Fruit fly (Drosophila melanogaster) whole organism, embryonic: Measurements from ENCODE around the gene CG31077.
A peak's percentile ranks its signal among the peaks of the same experiment; 100 is the strongest.

Source experiments
- Bgb ChIP-seq: fragments of 200-800 bp; sonication (Bioruptor generic); IDR thresholded peaks from 2 replicates; pipeline ENCODE4 v1.3.6; 2022; ENCODE audit warnings: missing biosample characterization, missing genetic modification characterization; ENCODE audit not compliant: partially characterized antibody
- CG10209 ChIP-seq: fragments of 200-800 bp; sonication (Bioruptor generic); optimal IDR thresholded peaks from 3 replicates; lab custom pipeline; 2017; ENCODE audit warnings: missing biosample characterization, mild to moderate bottlenecking, missing genetic modification characterization, missing genetic modification reagents
- CG11504 ChIP-seq: fragments of 200-800 bp; sonication (Bioruptor generic); optimal IDR thresholded peaks from 3 replicates; lab custom pipeline; 2019; ENCODE audit warnings: missing biosample characterization, mild to moderate bottlenecking, missing genetic modification characterization, moderate library complexity
- CG12071 ChIP-seq: fragments of 200-800 bp; sonication (Bioruptor generic); optimal IDR thresholded peaks from 3 replicates; lab custom pipeline; 2018; ENCODE audit warnings: missing biosample characterization, mild to moderate bottlenecking, missing genetic modification characterization
- CG12219 ChIP-seq: fragments of 200-800 bp; sonication (Bioruptor generic); optimal IDR thresholded peaks from 3 replicates; lab custom pipeline; 2018; ENCODE audit warnings: missing biosample characterization, mild to moderate bottlenecking, missing genetic modification characterization
- CG12769 ChIP-seq: fragments of 200-800 bp; sonication (Bioruptor generic); optimal IDR thresholded peaks from 2 replicates; lab custom pipeline; 2019; ENCODE audit warnings: missing biosample characterization, mild to moderate bottlenecking, missing genetic modification characterization, moderate library complexity
- CG13775 ChIP-seq: fragments of 200-800 bp; sonication (Bioruptor generic); optimal IDR thresholded peaks from 3 replicates; lab custom pipeline; 2017; ENCODE audit warnings: missing biosample characterization, mild to moderate bottlenecking, missing genetic modification characterization
- CG2120 ChIP-seq: fragments of 200-800 bp; sonication (Bioruptor generic); optimal IDR thresholded peaks from 3 replicates; lab custom pipeline; 2016; ENCODE audit warnings: missing biosample characterization, missing genetic modification characterization
- CG2712 ChIP-seq: fragments of 200-800 bp; optimal IDR thresholded peaks from 3 replicates; lab custom pipeline; 2019; ENCODE audit warnings: missing biosample characterization, mild to moderate bottlenecking, missing genetic modification characterization, moderate library complexity
- CG30403 ChIP-seq: fragments of 200-800 bp; sonication (Bioruptor generic); optimal IDR thresholded peaks from 3 replicates; lab custom pipeline; 2016; ENCODE audit warnings: missing biosample characterization, missing genetic modification characterization
- CG31365 ChIP-seq: fragments of 200-800 bp; sonication (Bioruptor generic); optimal IDR thresholded peaks from 2 replicates; lab custom pipeline; 2018; ENCODE audit warnings: missing biosample characterization, mild to moderate bottlenecking, missing genetic modification characterization
- CG31388 ChIP-seq: fragments of 200-800 bp; sonication (Bioruptor generic); optimal IDR thresholded peaks from 2 replicates; lab custom pipeline; 2016; ENCODE audit warnings: missing biosample characterization, missing genetic modification characterization
- CG34376 ChIP-seq: fragments of 200-800 bp; sonication (Bioruptor generic); optimal IDR thresholded peaks from 2 replicates; lab custom pipeline; 2018; ENCODE audit warnings: missing biosample characterization, mild to moderate bottlenecking, missing genetic modification characterization
- CG3847 ChIP-seq: fragments of 200-800 bp; sonication (Bioruptor generic); IDR thresholded peaks from 2 replicates; pipeline ENCODE4 v1.3.6; 2022; ENCODE audit warnings: missing biosample characterization, missing genetic modification characterization
- CG3995 ChIP-seq: fragments of 200-800 bp; sonication (Bioruptor generic); optimal IDR thresholded peaks from 3 replicates; lab custom pipeline; 2016; ENCODE audit warnings: missing biosample characterization, missing genetic modification characterization
- CG7372 ChIP-seq: fragments of 200-800 bp; sonication (Bioruptor generic); IDR thresholded peaks from 2 replicates; pipeline ENCODE4 v1.3.6; 2022; ENCODE audit warnings: missing biosample characterization, missing genetic modification characterization
- CG9215 ChIP-seq: fragments of 200-800 bp; sonication (Bioruptor generic); IDR thresholded peaks from 2 replicates; pipeline ENCODE4 v1.3.6; 2022; ENCODE audit warnings: missing biosample characterization, missing genetic modification characterization
- CG9797 ChIP-seq: fragments of 200-800 bp; sonication (Bioruptor generic); optimal IDR thresholded peaks from 3 replicates; lab custom pipeline; 2018; ENCODE audit warnings: missing biosample characterization, mild to moderate bottlenecking, missing genetic modification characterization
- CoRest ChIP-seq: fragments of 200-800 bp; sonication (Bioruptor generic); optimal IDR thresholded peaks from 3 replicates; lab custom pipeline; 2018; ENCODE audit warnings: missing biosample characterization, mild to moderate bottlenecking, missing genetic modification characterization, moderate library complexity
- Deaf1 ChIP-seq: fragments of 200-800 bp; optimal IDR thresholded peaks from 3 replicates; lab custom pipeline; 2019; ENCODE audit warnings: missing biosample characterization, mild to moderate bottlenecking, missing genetic modification characterization, moderate library complexity
- Drgx ChIP-seq: fragments of 200-800 bp; sonication (Bioruptor generic); IDR thresholded peaks from 2 replicates; pipeline ENCODE4 v1.3.6; 2022; ENCODE audit warnings: missing biosample characterization, missing genetic modification characterization
- Fer1 ChIP-seq: fragments of 200-800 bp; sonication (Bioruptor generic); optimal IDR thresholded peaks from 2 replicates; lab custom pipeline; 2017; ENCODE audit warnings: missing biosample characterization, mild to moderate bottlenecking, missing genetic modification characterization
- Hand ChIP-seq: fragments of 200-800 bp; sonication (Bioruptor generic); optimal IDR thresholded peaks from 2 replicates; lab custom pipeline; 2017; ENCODE audit warnings: mild to moderate bottlenecking, missing biosample characterization, missing genetic modification reagents, missing genetic modification characterization
- Hey ChIP-seq: fragments of 200-800 bp; sonication (Bioruptor generic); optimal IDR thresholded peaks from 3 replicates; lab custom pipeline; 2018; ENCODE audit warnings: missing biosample characterization, mild to moderate bottlenecking, missing genetic modification characterization
- Lpt ChIP-seq: fragments of >200 bp; optimal IDR thresholded peaks from 2 replicates; lab custom pipeline; 2018; ENCODE audit warnings: missing biosample characterization, missing genetic modification characterization
- Nf-YB ChIP-seq: fragments of 200-800 bp; sonication (Bioruptor generic); optimal IDR thresholded peaks from 3 replicates; lab custom pipeline; 2019; ENCODE audit warnings: missing biosample characterization, mild to moderate bottlenecking, missing genetic modification characterization, moderate library complexity
- Oaz ChIP-seq: fragments of 200-800 bp; sonication (Bioruptor generic); IDR thresholded peaks from 2 replicates; pipeline ENCODE4 v1.3.6; 2022; ENCODE audit warnings: missing biosample characterization, missing genetic modification characterization
- Ptx1 ChIP-seq: fragments of 200-800 bp; sonication (Bioruptor generic); IDR thresholded peaks from 2 replicates; pipeline ENCODE4 v1.3.6; 2022; ENCODE audit warnings: missing biosample characterization, missing genetic modification characterization
- Trl ChIP-seq, 3 experiments: fragments of >200 bp in 2 of 3; fragments of 200-800 bp in 1 of 3; sonication (Bioruptor generic) in 1 of 3; optimal IDR thresholded peaks; 2 replicates in 1 of 3; 3 replicates in 2 of 3; lab custom pipeline; 2016 to 2017; ENCODE audit warnings: missing biosample characterization in 1 of 3, missing genetic modification characterization in 1 of 3
- Xbp1 ChIP-seq: fragments of 200-800 bp; sonication (Bioruptor generic); optimal IDR thresholded peaks from 3 replicates; lab custom pipeline; 2016; ENCODE audit warnings: missing biosample characterization, mild to moderate bottlenecking, missing genetic modification characterization
- ab ChIP-seq: fragments of 200-800 bp; sonication (Bioruptor generic); optimal IDR thresholded peaks from 2 replicates; lab custom pipeline; 2016; ENCODE audit warnings: missing biosample characterization, missing genetic modification characterization
- abd-A ChIP-seq: fragments of 200-800 bp; sonication (Bioruptor generic); optimal IDR thresholded peaks from 3 replicates; lab custom pipeline; 2019; ENCODE audit warnings: missing biosample characterization, mild to moderate bottlenecking, missing genetic modification characterization, moderate library complexity
- amos ChIP-seq: fragments of 200-800 bp; sonication (Bioruptor generic); IDR thresholded peaks from 2 replicates; pipeline ENCODE4 v1.3.6; 2022; ENCODE audit warnings: missing biosample characterization, missing genetic modification characterization; ENCODE audit not compliant: partially characterized antibody
- ash1 ChIP-seq: fragments of 200-800 bp; sonication (Bioruptor generic); optimal IDR thresholded peaks from 2 replicates; lab custom pipeline; 2018; ENCODE audit warnings: missing biosample characterization, mild to moderate bottlenecking, missing genetic modification characterization
- bcd ChIP-seq: fragments of 200-800 bp; sonication (Bioruptor generic); optimal IDR thresholded peaks from 2 replicates; lab custom pipeline; 2017; ENCODE audit warnings: missing biosample characterization, mild to moderate bottlenecking, missing genetic modification characterization
- caup ChIP-seq: fragments of 200-800 bp; sonication (Bioruptor generic); optimal IDR thresholded peaks from 3 replicates; lab custom pipeline; 2017; ENCODE audit warnings: missing biosample characterization, mild to moderate bottlenecking, missing genetic modification characterization, moderate library complexity; ENCODE audit not compliant: severe bottlenecking
- chinmo ChIP-seq: fragments of 200-800 bp; sonication (Bioruptor generic); IDR thresholded peaks from 4 replicates; pipeline ENCODE4 v1.3.6; 2022; ENCODE audit warnings: missing biosample characterization, missing genetic modification characterization; ENCODE audit not compliant: partially characterized antibody
- en ChIP-seq: fragments of 200-800 bp; sonication (Bioruptor generic); optimal IDR thresholded peaks from 2 replicates; lab custom pipeline; 2016; ENCODE audit warnings: missing biosample characterization, missing genetic modification characterization
- gfzf ChIP-seq: fragments of 200-800 bp; sonication (Bioruptor generic); optimal IDR thresholded peaks from 2 replicates; lab custom pipeline; 2016; ENCODE audit warnings: missing biosample characterization, mild to moderate bottlenecking, missing genetic modification characterization, moderate library complexity
- hb ChIP-seq: fragments of 200-800 bp; sonication (Bioruptor generic); IDR thresholded peaks from 3 replicates; pipeline ENCODE4 v1.3.6; 2022; ENCODE audit warnings: missing biosample characterization, missing genetic modification characterization; ENCODE audit not compliant: partially characterized antibody
- jumu ChIP-seq: fragments of 200-800 bp; sonication (Bioruptor generic); optimal IDR thresholded peaks from 3 replicates; lab custom pipeline; 2016; ENCODE audit warnings: missing biosample characterization, missing genetic modification characterization
- kay ChIP-seq: fragments of 200-800 bp; sonication (Bioruptor generic); optimal IDR thresholded peaks from 2 replicates; lab custom pipeline; 2016; ENCODE audit warnings: missing biosample characterization, missing genetic modification characterization
- lov ChIP-seq, 2 experiments: fragments of 200-800 bp in 1 of 2; fragments of >200 bp in 1 of 2; sonication (Bioruptor generic) in 1 of 2; IDR thresholded peaks in 1 of 2; optimal IDR thresholded peaks in 1 of 2; 2 replicates in 1 of 2; 3 replicates in 1 of 2; pipeline versions ENCODE4 v1.3.6 to Lab custom; 2017 to 2022; ENCODE audit warnings: missing biosample characterization in 1 of 2, missing genetic modification characterization in 1 of 2
- nau ChIP-seq: fragments of 200-800 bp; sonication (Bioruptor generic); optimal IDR thresholded peaks from 3 replicates; lab custom pipeline; 2017; ENCODE audit warnings: missing biosample characterization, mild to moderate bottlenecking, missing genetic modification characterization, missing genetic modification reagents
- vnd ChIP-seq: fragments of 200-800 bp; sonication (Bioruptor generic); IDR thresholded peaks from 3 replicates; pipeline ENCODE4 v1.3.6; 2022; ENCODE audit warnings: missing biosample characterization, missing genetic modification characterization; ENCODE audit not compliant: partially characterized antibody
- vvl ChIP-seq: fragments of 200-800 bp; sonication (Bioruptor generic); IDR thresholded peaks from 2 replicates; pipeline ENCODE4 v1.3.6; 2022; ENCODE audit warnings: missing biosample characterization, missing genetic modification characterization
- zen2 ChIP-seq: fragments of 200-800 bp; sonication (Bioruptor generic); IDR thresholded peaks from 3 replicates; pipeline ENCODE4 v1.3.6; 2022; ENCODE audit warnings: missing biosample characterization, missing genetic modification characterization; ENCODE audit not compliant: partially characterized antibody

The CG31077 gene

dm6 chr3R:26958314-26958979 lies 41.1 kb upstream of the CG31077 start, which contains the start of gene CG6330 (continued):
- TF ChIP-seq Bgb (GFP tag; lab: Robert Waterston, UW) (peak; percentile 38; the same call in 1 of the 2 replicates), Oaz (no peak), chinmo (GFP tag; lab: Robert Waterston, UW) (0 out of 4 replicates have a peak, but pooled peaks have one; percentile 57), gfzf (GFP tag; lab: Kevin White, UChicago) (no peak), CG31388 (GFP tag; lab: Kevin White, UChicago) (no peak), amos (GFP tag; lab: Robert Waterston, UW) (peak; percentile 18; the same call in 1 of the 2 replicates), Fer1 (peak; percentile 32), CG31365 (tag; lab: Kevin White, UChicago) (no peak), CG10209 (GFP tag; lab: Kevin White, UChicago) (no peak), CoRest (tag; lab: Kevin White, UChicago) (no peak), Hand (GFP tag; lab: Kevin White, UChicago) (peak; percentile 6), CG12071 (GFP tag; lab: Kevin White, UChicago) (no peak), CG3995 (GFP tag; lab: Kevin White, UChicago) (peak; percentile 63), Trl (optimal IDR thresholded peaks at IDR 0.05; lab: Kevin White, UChicago) (peak in 1 of 2 experiments; percentile 28), Trl (GFP tag; optimal IDR thresholded peaks at IDR 0.05; lab: Kevin White, UChicago) (no peak), Drgx (GFP tag; lab: Robert Waterston, UW) (no peak), Deaf1 (tag; lab: Kevin White, UChicago) (peak; percentile 54), CG7372 (GFP tag; lab: Robert Waterston, UW) (peak; percentile 87), CG12769 (tag; lab: Kevin White, UChicago) (peak; percentile 42), en (no peak), Hey (tag; lab: Kevin White, UChicago) (no peak), nau (GFP tag; lab: Kevin White, UChicago) (no peak), abd-A (tag; lab: Kevin White, UChicago) (peak; percentile 87), zen2 (GFP tag; lab: Robert Waterston, UW) (peak; percentile 40; the same call in 1 of the 3 replicates)

- TF ChIP-seq CG2120 (GFP tag; lab: Kevin White, UChicago) (no peak), CG13775 (GFP tag; lab: Kevin White, UChicago) (no peak), vvl (GFP tag; lab: Robert Waterston, UW) (no peak), Lpt (GFP tag; lab: Kevin White, UChicago) (no peak), Xbp1 (GFP tag; lab: Kevin White, UChicago) (no peak), CG34376 (GFP tag; lab: Kevin White, UChicago) (peak; percentile 0), caup (GFP tag; lab: Kevin White, UChicago) (no peak), Nf-YB (GFP tag; lab: Kevin White, UChicago) (no peak), CG9797 (GFP tag; lab: Kevin White, UChicago) (no peak), CG2712 (tag; lab: Kevin White, UChicago) (no peak), hb (no peak), ab (GFP tag; lab: Kevin White, UChicago) (no peak), Ptx1 (GFP tag; lab: Robert Waterston, UW) (no peak), CG3847 (GFP tag; lab: Robert Waterston, UW) (0 out of 2 replicates have a peak, but pooled peaks have one; percentile 11), vnd (no peak), bcd (GFP tag; lab: Kevin White, UChicago) (no peak), CG12219 (GFP tag; lab: Kevin White, UChicago) (no peak), CG30403 (GFP tag; lab: Kevin White, UChicago) (no peak), abd-A (tag; lab: Kevin White, UChicago) (peak; percentile 66), ash1 (GFP tag; lab: Kevin White, UChicago) (no peak), CG11504 (tag; lab: Kevin White, UChicago) (no peak), CG9215 (GFP tag; lab: Robert Waterston, UW) (no peak), CG31365 (tag; lab: Kevin White, UChicago) (no peak), jumu (GFP tag; lab: Kevin White, UChicago) (no peak), lov (optimal IDR thresholded peaks at IDR 0.05; lab: Kevin White, UChicago) (no peak), lov (GFP tag; IDR thresholded peaks at IDR 0.05; lab: Robert Waterston, UW) (no peak), kay (GFP tag; lab: Kevin White, UChicago) (no peak)
Measured at dm6 chr3R:26960496-26960895, 39.1 kb upstream of the CG31077 start.
